Worm (Caenorhabditis elegans) whole organism, L4 larva: Measurements from ENCODE around the gene egrh-3.

Experiments used
- D1046.2 ChIP-seq: fragments of 200-800 bp; sonication (Bioruptor generic); IDR thresholded peaks from 2 replicates; pipeline ENCODE4 v1.3.6; 2022; ENCODE audit warnings: missing genetic modification characterization, missing compliant biosample characterization
- F26F4.8 ChIP-seq: fragments of 200-800 bp; sonication (Bioruptor generic); conservative IDR thresholded peaks from 2 replicates; pipeline ENCODE4 v1.3.6; 2022; ENCODE audit warnings: missing genetic modification characterization, missing compliant biosample characterization
- F37D6.2 ChIP-seq: sonication (generic microtip); optimal IDR thresholded peaks from 2 replicates; lab custom pipeline; 2016; ENCODE audit warnings: mild to moderate bottlenecking, missing genetic modification characterization, missing compliant biosample characterization
- R02D3.7 ChIP-seq: fragments of 150-350 bp; sonication (generic microtip); optimal IDR thresholded peaks from 3 replicates; lab custom pipeline; 2014; ENCODE audit warnings: missing biosample characterization, missing genetic modification characterization
- T20F7.1 ChIP-seq: fragments of 200-800 bp; sonication (Bioruptor generic); optimal IDR thresholded peaks from 2 replicates; lab custom pipeline; 2018; ENCODE audit warnings: mild to moderate bottlenecking, missing genetic modification characterization, missing compliant biosample characterization
- Y105C5A.15 ChIP-seq: fragments of 200-800 bp; sonication (Bioruptor generic); IDR thresholded peaks from 2 replicates; pipeline ENCODE4 v1.3.6; 2022; ENCODE audit warnings: missing genetic modification characterization, missing compliant biosample characterization
- Y5F2A.4 ChIP-seq: fragments of 200-800 bp; sonication (Bioruptor generic); optimal IDR thresholded peaks from 2 replicates; lab custom pipeline; 2018; ENCODE audit warnings: mild to moderate bottlenecking, missing genetic modification characterization, missing compliant biosample characterization
- ZK546.5 ChIP-seq, 2 experiments: sonication (generic microtip); optimal IDR thresholded peaks; 2 replicates each; lab custom pipeline; 2017; ENCODE audit warnings: missing biosample characterization in 2 of 2, missing genetic modification characterization in 2 of 2
- aha-1 ChIP-seq: fragments of 150-350 bp; peaks from one replicate; lab custom pipeline; 2014; ENCODE audit warnings: missing biosample characterization, missing genetic modification characterization
- aly-2 ChIP-seq: sonication (generic microtip); optimal IDR thresholded peaks from 2 replicates; lab custom pipeline; 2018; ENCODE audit warnings: missing biosample characterization, missing genetic modification characterization
- ceh-32 ChIP-seq: sonication (generic microtip); optimal IDR thresholded peaks from 2 replicates; lab custom pipeline; 2016; ENCODE audit warnings: mild to moderate bottlenecking, missing genetic modification characterization, missing compliant biosample characterization; ENCODE audit not compliant: poor library complexity
- ceh-44 ChIP-seq: fragments of 200-800 bp; sonication (Bioruptor generic); IDR thresholded peaks from 2 replicates; pipeline ENCODE4 v1.3.6; 2022; ENCODE audit warnings: missing genetic modification reagents, missing genetic modification characterization, missing compliant biosample characterization
- ceh-82 ChIP-seq: sonication (generic microtip); optimal IDR thresholded peaks from 2 replicates; lab custom pipeline; 2017; ENCODE audit warnings: missing biosample characterization, missing genetic modification characterization
- ctbp-1 ChIP-seq: fragments of 200-800 bp; sonication (Bioruptor generic); IDR thresholded peaks from 2 replicates; pipeline ENCODE4 v1.3.6; 2022; ENCODE audit warnings: missing genetic modification reagents, missing genetic modification characterization, missing compliant biosample characterization
- daf-16 ChIP-seq, 3 experiments: sonication (generic microtip); optimal IDR thresholded peaks; 2 replicates each; lab custom pipeline; 2016 to 2017; ENCODE audit warnings: missing genetic modification characterization in 3 of 3, missing genetic modification reagents in 3 of 3, mild to moderate bottlenecking in 2 of 3, missing compliant biosample characterization in 2 of 3, missing biosample characterization in 1 of 3, moderate library complexity in 1 of 3
- dpl-1 ChIP-seq: fragments of 150-350 bp; optimal IDR thresholded peaks from 2 replicates; lab custom pipeline; 2014; ENCODE audit warnings: missing biosample characterization, missing genetic modification reagents, missing genetic modification characterization
- fos-1 ChIP-seq: fragments of 150-350 bp; optimal IDR thresholded peaks from 2 replicates; lab custom pipeline; 2014; ENCODE audit warnings: missing biosample characterization, missing genetic modification characterization
- hlh-30 ChIP-seq: sonication (generic microtip); optimal IDR thresholded peaks from 2 replicates; lab custom pipeline; 2017; ENCODE audit warnings: antibody characterized with exemption, mild to moderate bottlenecking, missing genetic modification characterization, missing compliant biosample characterization; ENCODE audit not compliant: insufficient read depth
- lim-7 ChIP-seq: fragments of 200-800 bp; sonication (Bioruptor generic); IDR thresholded peaks from 2 replicates; pipeline ENCODE4 v1.3.6; 2022; ENCODE audit warnings: missing genetic modification characterization, missing compliant biosample characterization
- lin-13 ChIP-seq: fragments of 150-350 bp; optimal IDR thresholded peaks from 2 replicates; lab custom pipeline; 2014; ENCODE audit warnings: missing biosample characterization, missing genetic modification reagents, missing genetic modification characterization
- lin-15B ChIP-seq: fragments of 150-350 bp; sonication (generic microtip); optimal IDR thresholded peaks from 3 replicates; lab custom pipeline; 2014; ENCODE audit warnings: missing biosample characterization, missing genetic modification characterization
- lin-29 ChIP-seq: fragments of 200-800 bp; sonication (Bioruptor generic); IDR thresholded peaks from 2 replicates; pipeline ENCODE4 v1.3.6; 2022; ENCODE audit warnings: missing genetic modification reagents, missing genetic modification characterization, missing compliant biosample characterization
- lin-38 ChIP-seq: fragments of 200-800 bp; sonication (Bioruptor generic); IDR thresholded peaks from 2 replicates; pipeline ENCODE4 v1.3.6; 2022; ENCODE audit warnings: missing genetic modification reagents, missing genetic modification characterization, missing compliant biosample characterization
- lir-3 ChIP-seq: sonication (generic microtip); optimal IDR thresholded peaks from 2 replicates; lab custom pipeline; 2016; ENCODE audit warnings: mild to moderate bottlenecking, missing genetic modification characterization, missing compliant biosample characterization
- madf-5 ChIP-seq, 2 experiments: fragments of 200-800 bp; sonication (Bioruptor generic); IDR thresholded peaks; 2 replicates each; pipeline ENCODE4 v1.3.6; 2022; ENCODE audit warnings: missing compliant biosample characterization in 2 of 2, missing genetic modification characterization in 2 of 2
- mdt-29 ChIP-seq: fragments of 200-800 bp; sonication (Bioruptor generic); IDR thresholded peaks from 2 replicates; pipeline ENCODE4 v1.3.6; 2022; ENCODE audit warnings: missing genetic modification reagents, missing genetic modification characterization, missing compliant biosample characterization
- mxl-2 ChIP-seq: fragments of 200-800 bp; sonication (Bioruptor generic); conservative IDR thresholded peaks from 2 replicates; pipeline ENCODE4 v1.3.6; 2022; ENCODE audit warnings: missing genetic modification reagents, missing genetic modification characterization, missing compliant biosample characterization
- mxl-3 ChIP-seq: fragments of 200-800 bp; sonication (Bioruptor generic); optimal IDR thresholded peaks from 2 replicates; lab custom pipeline; 2018; ENCODE audit warnings: mild to moderate bottlenecking, missing genetic modification characterization, missing compliant biosample characterization
- nhr-10 ChIP-seq: fragments of 150-350 bp; optimal IDR thresholded peaks from 2 replicates; lab custom pipeline; 2014; ENCODE audit warnings: missing biosample characterization, missing genetic modification characterization
- nhr-102 ChIP-seq: sonication (generic microtip); optimal IDR thresholded peaks from 2 replicates; lab custom pipeline; 2016; ENCODE audit warnings: mild to moderate bottlenecking, missing genetic modification characterization, moderate library complexity, missing compliant biosample characterization
- nhr-11 ChIP-seq: fragments of 150-350 bp; optimal IDR thresholded peaks from 2 replicates; lab custom pipeline; 2014; ENCODE audit warnings: missing biosample characterization, missing genetic modification characterization
- nhr-25 ChIP-seq: sonication (generic microtip); optimal IDR thresholded peaks from 2 replicates; lab custom pipeline; 2017; ENCODE audit warnings: missing genetic modification characterization, mild to moderate bottlenecking, missing compliant biosample characterization, antibody characterized with exemption, moderate library complexity, borderline replicate concordance; ENCODE audit not compliant: insufficient read depth
- nhr-41 ChIP-seq: fragments of 200-800 bp; sonication (Bioruptor generic); IDR thresholded peaks from 2 replicates; pipeline ENCODE4 v1.3.6; 2022; ENCODE audit warnings: missing genetic modification reagents, missing genetic modification characterization, missing compliant biosample characterization
- nhr-42 ChIP-seq: fragments of 200-800 bp; sonication (Bioruptor generic); IDR thresholded peaks from 2 replicates; pipeline ENCODE4 v1.3.6; 2022; ENCODE audit warnings: missing genetic modification characterization, missing compliant biosample characterization
- nhr-76 ChIP-seq: fragments of 150-350 bp; optimal IDR thresholded peaks from 2 replicates; lab custom pipeline; 2014; ENCODE audit warnings: missing biosample characterization, missing genetic modification characterization
- pha-4 ChIP-seq, 2 experiments: fragments of 150-350 bp in 1 of 2; fragments of 200-800 bp in 1 of 2; sonication (Bioruptor generic) in 1 of 2; IDR thresholded peaks in 1 of 2; optimal IDR thresholded peaks in 1 of 2; 2 replicates each; pipeline versions ENCODE4 v1.3.6 to Lab custom; 2014 to 2022; ENCODE audit warnings: missing genetic modification characterization in 2 of 2, missing genetic modification reagents in 2 of 2, missing biosample characterization in 1 of 2, missing compliant biosample characterization in 1 of 2
- rbr-2 ChIP-seq: sonication (generic microtip); optimal IDR thresholded peaks from 2 replicates; lab custom pipeline; 2016; ENCODE audit warnings: missing genotype, missing genetic modification characterization, missing compliant biosample characterization
- sdz-12 ChIP-seq: fragments of 200-800 bp; sonication (Bioruptor generic); optimal IDR thresholded peaks from 2 replicates; lab custom pipeline; 2018; ENCODE audit warnings: mild to moderate bottlenecking, missing genetic modification characterization, missing compliant biosample characterization
- snpc-1.2 ChIP-seq: fragments of 200-800 bp; sonication (Bioruptor generic); IDR thresholded peaks from 2 replicates; pipeline ENCODE4 v1.3.6; 2022; ENCODE audit warnings: missing genetic modification reagents, missing genetic modification characterization, missing compliant biosample characterization
- spr-1 ChIP-seq: sonication (generic microtip); optimal IDR thresholded peaks from 2 replicates; lab custom pipeline; 2016; ENCODE audit warnings: mild to moderate bottlenecking, missing genetic modification characterization, missing compliant biosample characterization
- tra-1 ChIP-seq: fragments of 200-800 bp; sonication (Bioruptor generic); IDR thresholded peaks from 2 replicates; pipeline ENCODE4 v1.3.6; 2022; ENCODE audit warnings: missing genetic modification reagents, missing genetic modification characterization, missing compliant biosample characterization
- unc-130 ChIP-seq: sonication (generic microtip); optimal IDR thresholded peaks from 2 replicates; lab custom pipeline; 2016; ENCODE audit warnings: missing genetic modification reagents, missing genetic modification characterization, missing compliant biosample characterization
- zfp-2 ChIP-seq: sonication (generic microtip); optimal IDR thresholded peaks from 2 replicates; lab custom pipeline; 2016; ENCODE audit warnings: mild to moderate bottlenecking, missing genetic modification characterization, missing compliant biosample characterization
- zfp-3 ChIP-seq: fragments of 200-800 bp; sonication (Bioruptor generic); conservative IDR thresholded peaks from 2 replicates; pipeline ENCODE4 v1.3.6; 2022; ENCODE audit warnings: missing genetic modification reagents, missing genetic modification characterization, missing compliant biosample characterization
- ztf-7 ChIP-seq: fragments of 150-350 bp; optimal IDR thresholded peaks from 2 replicates; lab custom pipeline; 2014; ENCODE audit warnings: missing biosample characterization, missing genetic modification characterization

egrh-3 gene

DNA sequence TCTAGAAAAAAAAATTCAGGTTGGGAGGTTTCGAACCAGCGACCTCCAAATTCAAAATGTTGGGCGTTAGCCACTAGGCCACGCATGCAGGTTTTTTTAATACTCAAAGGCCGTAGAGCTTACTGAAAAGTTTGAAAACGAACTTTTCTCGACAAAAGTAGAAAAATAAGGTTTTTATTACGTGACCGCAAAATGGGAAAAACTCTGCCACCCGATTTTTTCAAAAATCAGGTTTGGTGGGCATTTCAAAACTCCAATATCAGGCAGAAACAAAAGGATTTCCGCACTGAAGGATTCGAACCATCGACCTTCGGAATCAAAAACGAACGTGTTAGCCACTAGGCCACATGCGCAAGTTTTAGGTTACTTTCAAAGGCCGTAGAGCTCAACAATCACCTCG lies 29.8 kb downstream of the egrh-3 start (continued):
- TF ChIP-seq pha-4 (GFP tag; IDR thresholded peaks at IDR 0.05; lab: Robert Waterston, UW) (peak; percentile 72; the same call in 1 of the 2 replicates), pha-4 (tag; optimal IDR thresholded peaks at IDR 0.05; lab: Kevin White, UChicago) (no peak), lin-13 (GFP tag; lab: Kevin White, UChicago) (no peak), ceh-44 (GFP tag; lab: Robert Waterston, UW) (no peak), lin-38 (GFP tag; lab: Robert Waterston, UW) (peak; percentile 74), spr-1 (peak; percentile 16), nhr-42 (GFP tag; lab: Robert Waterston, UW) (no peak), zfp-3 (0 out of 2 replicates have a peak, but pooled peaks have one; percentile 61), Y105C5A.15 (GFP tag; lab: Robert Waterston, UW) (no peak), nhr-76 (tag; lab: Kevin White, UChicago) (no peak), sdz-12 (GFP tag; lab: Kevin White, UChicago) (no peak), hlh-30 (tag; lab: Kevin White, UChicago) (no peak), nhr-10 (tag; lab: Kevin White, UChicago) (no peak), madf-5 (GFP tag; IDR thresholded peaks at IDR 0.05; lab: Robert Waterston, UW) (peak in 1 of 2 experiments; percentile 53; a peak in 1 of 4 replicates), R02D3.7 (tag; lab: Kevin White, UChicago) (no peak), F26F4.8 (GFP tag; lab: Robert Waterston, UW) (0 out of 2 replicates have a peak, but pooled peaks have one; percentile 53), dpl-1 (GFP tag; lab: Kevin White, UChicago) (no peak), zfp-2 (tag; lab: Kevin White, UChicago) (no peak), lim-7 (GFP tag; lab: Robert Waterston, UW) (peak; percentile 34; the same call in 1 of the 2 replicates), fos-1 (tag; lab: Kevin White, UChicago) (no peak), nhr-25 (tag; lab: Kevin White, UChicago) (no peak)
- TF ChIP-seq, all 104 proteins: peak for 21

DNA sequence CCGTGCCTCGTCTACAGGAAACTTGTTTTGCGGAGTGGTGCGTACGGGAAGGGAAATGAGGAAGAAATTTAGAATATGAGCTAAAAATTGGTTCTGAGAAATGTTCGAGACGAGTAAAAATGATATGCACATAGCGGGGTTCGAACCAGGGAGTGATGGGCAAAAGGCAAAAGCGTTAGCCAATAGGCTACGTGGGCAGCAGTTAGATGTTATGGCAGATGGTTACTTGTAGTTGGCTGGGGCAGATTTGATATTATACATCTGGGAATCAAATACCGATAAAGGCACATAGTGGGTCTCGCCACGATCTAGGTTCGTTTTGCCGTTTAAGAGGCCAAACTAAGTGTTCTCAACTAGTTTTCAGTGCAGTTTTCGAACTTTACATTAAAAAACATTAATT lies 31.3 kb downstream of the egrh-3 start:
- no peak for TF ChIP-seq ceh-82 (tag; lab: Kevin White, UChicago)
- TF ChIP-seq ZK546.5 (tag; optimal IDR thresholded peaks at IDR 0.05; lab: Kevin White, UChicago) = no peak
- TF ChIP-seq daf-16 (GFP tag; optimal IDR thresholded peaks at IDR 0.05; lab: Kevin White, UChicago) = peak in 1 of 2 experiments; percentile 62
- TF ChIP-seq daf-16 (tag; optimal IDR thresholded peaks at IDR 0.05; lab: Kevin White, UChicago) = peak; percentile 8
- TF ChIP-seq rbr-2 = no peak
- peak; percentile 83 for TF ChIP-seq F26F4.8 (GFP tag; lab: Robert Waterston, UW)
- TF ChIP-seq lin-29 (GFP tag; lab: Robert Waterston, UW) = no peak
- TF ChIP-seq nhr-42 (GFP tag; lab: Robert Waterston, UW) = 0 out of 2 replicates have a peak, but pooled peaks have one; percentile 36
- no peak for TF ChIP-seq mdt-29 (GFP tag; lab: Robert Waterston, UW)
- TF ChIP-seq T20F7.1 (GFP tag; lab: Kevin White, UChicago) = no peak
- no peak for TF ChIP-seq lin-15B (tag; lab: Kevin White, UChicago)
- TF ChIP-seq mxl-3 (GFP tag; lab: Kevin White, UChicago) = no peak
- no peak for TF ChIP-seq ztf-7 (tag; lab: Kevin White, UChicago)
- 0 out of 2 replicates have a peak, but pooled peaks have one; percentile 69 for TF ChIP-seq nhr-41 (GFP tag; lab: Robert Waterston, UW)
- TF ChIP-seq nhr-10 (tag; lab: Kevin White, UChicago) = no peak
- no peak for TF ChIP-seq aly-2 (tag; lab: Kevin White, UChicago)
- TF ChIP-seq spr-1 = no peak
- no peak for TF ChIP-seq nhr-11 (tag; lab: Kevin White, UChicago)
- peak; percentile 58; the same call in 1 of the 2 replicates for TF ChIP-seq D1046.2
- TF ChIP-seq lin-38 (GFP tag; lab: Robert Waterston, UW) = peak; percentile 80
- TF ChIP-seq mxl-2 (GFP tag; lab: Robert Waterston, UW) = 0 out of 2 replicates have a peak, but pooled peaks have one; percentile 16
- no peak for TF ChIP-seq ceh-32 (tag; lab: Kevin White, UChicago)
- TF ChIP-seq hlh-30 (tag; lab: Kevin White, UChicago) = no peak
- TF ChIP-seq lir-3 = no peak
- TF ChIP-seq aha-1 (tag; lab: Kevin White, UChicago) = peak; percentile 96
- no peak for TF ChIP-seq dpl-1 (GFP tag; lab: Kevin White, UChicago)
- peak; percentile 31 for TF ChIP-seq unc-130 (GFP tag; lab: Kevin White, UChicago)
- TF ChIP-seq Y5F2A.4 (GFP tag; lab: Kevin White, UChicago) = peak; percentile 27
- peak in 1 of 2 experiments; percentile 64; a peak in 1 of 4 replicates for TF ChIP-seq madf-5 (GFP tag; IDR thresholded peaks at IDR 0.05; lab: Robert Waterston, UW)
- TF ChIP-seq lim-7 (GFP tag; lab: Robert Waterston, UW) = peak; percentile 94
- no peak for TF ChIP-seq F37D6.2 (tag; lab: Kevin White, UChicago)
- TF ChIP-seq fos-1 (tag; lab: Kevin White, UChicago) = no peak
- peak; percentile 65 for TF ChIP-seq ctbp-1 (GFP tag; lab: Robert Waterston, UW)
- peak; percentile 13 for TF ChIP-seq nhr-102 (tag; lab: Kevin White, UChicago)
- peak; percentile 72 for TF ChIP-seq snpc-1.2 (GFP tag; lab: Robert Waterston, UW)
- TF ChIP-seq tra-1 (GFP tag; lab: Robert Waterston, UW) = peak; percentile 33; the same call in 1 of the 2 replicates
- TF ChIP-seq zfp-3 = no peak
- no peak for TF ChIP-seq R02D3.7 (tag; lab: Kevin White, UChicago)
- TF ChIP-seq nhr-76 (tag; lab: Kevin White, UChicago) = no peak
